Worm (Caenorhabditis elegans): ENCODE data around the gene fipr-15.

fipr-15 gene

ce11 chrIV:10880264-10880663 is at the start of gene fipr-15:
Gene fipr-15, plus strand, starts transcription at chrIV:10880564.
- no peak for TF ChIP-seq dao-5 (tag; optimal IDR thresholded peaks at IDR 0.05)
- TF ChIP-seq W03F9.2 (tag; optimal IDR thresholded peaks at IDR 0.05): no peak
- no peak for TF ChIP-seq him-1 (tag; optimal IDR thresholded peaks at IDR 0.05)

ce11 chrIV:10832148-10832547 is 48.2 kb upstream of the fipr-15 start, which contains the start of gene best-15:
Gene best-15, minus strand, starts transcription at chrIV:10832248.
- TF ChIP-seq dao-5 (tag; optimal IDR thresholded peaks at IDR 0.05): no peak
- no peak for TF ChIP-seq him-1 (tag; optimal IDR thresholded peaks at IDR 0.05)
- no peak for TF ChIP-seq W03F9.2 (tag; optimal IDR thresholded peaks at IDR 0.05)

- TF ChIP-seq dao-5 (tag; optimal IDR thresholded peaks at IDR 0.05) (no peak), him-1 (tag; optimal IDR thresholded peaks at IDR 0.05) (no peak), W03F9.2 (tag; optimal IDR thresholded peaks at IDR 0.05) (no peak)
Observed at ce11 chrIV:10842232-10842631, 38.1 kb upstream of the fipr-15 start.

- no peak for TF ChIP-seq W03F9.2 (tag; optimal IDR thresholded peaks at IDR 0.05)
- TF ChIP-seq dao-5 (tag; optimal IDR thresholded peaks at IDR 0.05): no peak
- no peak for TF ChIP-seq him-1 (tag; optimal IDR thresholded peaks at IDR 0.05)
Observed at ce11 chrIV:10842705-10843364, 37.5 kb upstream of the fipr-15 start, which contains the start of gene T11G6.5. Gene T11G6.5, minus strand, starts transcription at chrIV:10842755.

ce11 chrIV:10851136-10851535 is 29.2 kb upstream of the fipr-15 start:
- no peak for TF ChIP-seq him-1 (tag; optimal IDR thresholded peaks at IDR 0.05)
- no peak for TF ChIP-seq dao-5 (tag; optimal IDR thresholded peaks at IDR 0.05)
- no peak for TF ChIP-seq W03F9.2 (tag; optimal IDR thresholded peaks at IDR 0.05)

ce11 chrIV:10851833-10852232 is 28.5 kb upstream of the fipr-15 start, which contains the start of gene T11G6.4:
Gene T11G6.4, minus strand, starts transcription at chrIV:10851933.
- TF ChIP-seq dao-5 (tag; optimal IDR thresholded peaks at IDR 0.05) (no peak), him-1 (tag; optimal IDR thresholded peaks at IDR 0.05) (no peak), W03F9.2 (tag; optimal IDR thresholded peaks at IDR 0.05) (no peak)

- TF ChIP-seq dao-5 (tag; optimal IDR thresholded peaks at IDR 0.05) (no peak), him-1 (tag; optimal IDR thresholded peaks at IDR 0.05) (no peak), W03F9.2 (tag; optimal IDR thresholded peaks at IDR 0.05) (no peak)
Observed at ce11 chrIV:10852403-10852802, 28.0 kb upstream of the fipr-15 start.

- TF ChIP-seq W03F9.2 (tag; optimal IDR thresholded peaks at IDR 0.05): no peak
- TF ChIP-seq him-1 (tag; optimal IDR thresholded peaks at IDR 0.05): no peak
- no peak for TF ChIP-seq dao-5 (tag; optimal IDR thresholded peaks at IDR 0.05)
Observed at ce11 chrIV:10854042-10854441, 26.3 kb upstream of the fipr-15 start.

ce11 chrIV:10855049-10855448 is 25.3 kb upstream of the fipr-15 start, which contains the start of gene T11G6.3:
Gene T11G6.3, minus strand, starts transcription at chrIV:10855237.
- TF ChIP-seq him-1 (tag; optimal IDR thresholded peaks at IDR 0.05): no peak
- no peak for TF ChIP-seq dao-5 (tag; optimal IDR thresholded peaks at IDR 0.05)
- no peak for TF ChIP-seq W03F9.2 (tag; optimal IDR thresholded peaks at IDR 0.05)

ce11 chrIV:10855946-10856345 is 24.4 kb upstream of the fipr-15 start:
- TF ChIP-seq W03F9.2 (tag; optimal IDR thresholded peaks at IDR 0.05) (no peak), dao-5 (tag; optimal IDR thresholded peaks at IDR 0.05) (no peak), him-1 (tag; optimal IDR thresholded peaks at IDR 0.05) (no peak)

- TF ChIP-seq W03F9.2 (tag; optimal IDR thresholded peaks at IDR 0.05) (peak; percentile 31), him-1 (tag; optimal IDR thresholded peaks at IDR 0.05) (no peak)
Observed at ce11 chrIV:10858300-10859016, 21.9 kb upstream of the fipr-15 start, which contains the start of the genes T11G6.2 and hars-1. Gene T11G6.2, minus strand, starts transcription at chrIV:10858496. Gene hars-1, plus strand, starts transcription at chrIV:10858957.

ce11 chrIV:10861102-10861501 is 19.3 kb upstream of the fipr-15 start, which contains the start of gene rbm-22:
Gene rbm-22, plus strand, starts transcription at chrIV:10861402.
- TF ChIP-seq W03F9.2 (tag; optimal IDR thresholded peaks at IDR 0.05): no peak
- no peak for TF ChIP-seq dao-5 (tag; optimal IDR thresholded peaks at IDR 0.05)
- no peak for TF ChIP-seq him-1 (tag; optimal IDR thresholded peaks at IDR 0.05)

- TF ChIP-seq dao-5 (tag; optimal IDR thresholded peaks at IDR 0.05): no peak
Observed at ce11 chrIV:10864031-10864430, 16.3 kb upstream of the fipr-15 start, which contains the start of gene nish-1. Gene nish-1, plus strand, starts transcription at chrIV:10864331.
